Worm (Caenorhabditis elegans) whole organism, midembryonic: ENCODE measurements around the gene Y59C2A.2.
A peak's percentile ranks its signal among the peaks of the same experiment; 100 is the strongest.

Experiments
- T22C8.4 ChIP-seq: fragments of 200-800 bp; sonication (Bioruptor generic); IDR thresholded peaks from 2 replicates; pipeline ENCODE4 v1.3.6; 2022; ENCODE audit warnings: missing genetic modification characterization, missing compliant biosample characterization
- cog-1 ChIP-seq: sonication (generic microtip); optimal IDR thresholded peaks from 2 replicates; lab custom pipeline; 2016; ENCODE audit warnings: missing genetic modification characterization, missing compliant biosample characterization
- flt-1 ChIP-seq: fragments of 200-800 bp; sonication (Bioruptor generic); IDR thresholded peaks from 2 replicates; pipeline ENCODE4 v1.3.6; 2022; ENCODE audit warnings: missing genetic modification characterization, missing compliant biosample characterization
- klf-2 ChIP-seq: fragments of 200-800 bp; sonication (Bioruptor generic); conservative IDR thresholded peaks from 2 replicates; pipeline ENCODE4 v1.3.6; 2022; ENCODE audit warnings: missing genetic modification reagents, missing genetic modification characterization, missing compliant biosample characterization
- med-1 ChIP-seq: sonication (generic microtip); optimal IDR thresholded peaks from 2 replicates; lab custom pipeline; 2017; ENCODE audit warnings: missing genetic modification characterization, mild to moderate bottlenecking, missing compliant biosample characterization, antibody characterized with exemption, missing genetic modification reagents; ENCODE audit not compliant: insufficient read depth
- ref-1 ChIP-seq: fragments of 200-800 bp; sonication (Bioruptor generic); conservative IDR thresholded peaks from 2 replicates; pipeline ENCODE4 v1.3.6; 2022; ENCODE audit warnings: missing genetic modification reagents, missing genetic modification characterization, missing compliant biosample characterization
- tab-1 ChIP-seq: fragments of 200-800 bp; sonication (Bioruptor generic); IDR thresholded peaks from 2 replicates; pipeline ENCODE4 v1.3.6; 2022; ENCODE audit warnings: missing genetic modification characterization, missing compliant biosample characterization
- ztf-23 ChIP-seq: fragments of 200-800 bp; sonication (Bioruptor generic); IDR thresholded peaks from 2 replicates; pipeline ENCODE4 v1.3.6; 2022; ENCODE audit warnings: missing genetic modification reagents, missing genetic modification characterization, missing compliant biosample characterization
- ztf-29 ChIP-seq: fragments of 200-800 bp; sonication (Bioruptor generic); IDR thresholded peaks from 2 replicates; pipeline ENCODE4 v1.3.6; 2022; ENCODE audit warnings: missing genetic modification reagents, missing genetic modification characterization, missing compliant biosample characterization

The Y59C2A.2 gene

DNA sequence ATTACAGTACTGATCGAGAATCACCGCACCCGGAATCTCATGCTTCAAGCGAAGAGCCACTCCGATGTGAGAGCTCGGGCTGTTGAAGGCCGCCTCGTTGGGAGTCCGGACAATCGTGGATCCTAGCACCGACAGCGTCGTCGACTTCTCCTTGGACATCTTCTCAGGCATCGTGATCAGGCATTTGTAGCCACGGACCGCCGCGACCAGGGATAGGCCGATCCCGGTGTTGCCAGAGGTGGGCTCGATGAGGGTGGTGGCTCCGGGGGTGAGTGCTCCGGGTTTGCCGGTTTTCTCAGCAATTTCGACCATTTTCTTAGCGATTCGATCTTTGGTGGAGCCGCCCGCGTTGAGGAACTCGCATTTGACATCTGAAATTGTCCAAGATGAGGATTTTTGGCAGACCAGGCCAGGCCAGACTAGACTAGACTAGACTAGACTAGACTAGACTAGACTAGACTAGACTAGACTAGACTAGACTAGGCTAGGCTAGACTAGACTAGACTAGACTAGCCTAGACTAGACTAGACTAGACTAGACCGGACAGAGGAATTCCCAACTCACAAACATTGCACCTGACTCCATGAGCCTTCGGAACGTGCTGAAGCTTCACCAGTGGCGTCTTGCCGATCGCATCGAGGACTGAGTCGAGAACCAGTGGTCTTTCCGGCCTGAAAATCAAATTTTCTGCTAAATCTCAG is 17.4 kb upstream of the Y59C2A.2 start:
- TF ChIP-seq ztf-29 (no peak), ref-1 (no peak), ztf-23 (GFP tag; lab: Robert Waterston, UW) (no peak), tab-1 (GFP tag; lab: Robert Waterston, UW) (no peak), klf-2 (GFP tag; lab: Robert Waterston, UW) (no peak)

DNA sequence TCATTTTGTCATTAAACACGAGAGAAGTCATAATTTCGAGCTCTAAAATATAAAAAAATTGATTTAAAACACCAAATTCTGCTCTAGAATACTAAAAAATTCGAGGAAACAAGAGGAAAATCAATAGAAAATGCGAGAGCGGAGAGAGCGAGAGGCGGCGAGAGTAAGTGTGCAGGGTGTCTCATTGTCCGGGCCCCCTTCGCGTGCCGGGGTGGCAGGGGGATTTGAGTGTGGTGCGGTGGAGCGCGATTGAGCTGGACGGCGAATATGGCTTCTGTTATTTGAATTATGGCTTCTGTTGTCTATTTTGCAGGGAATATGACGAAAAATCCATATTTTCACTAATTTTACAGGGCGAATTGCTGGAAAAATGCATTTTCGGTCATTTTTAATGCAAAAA is 15.9 kb upstream of the Y59C2A.2 start, which contains the start of gene Y59C2A.3:
TSS of gene Y59C2A.3 (minus strand) at position 42 of the 400 bp plus-strand sequence.
- TF ChIP-seq ztf-23 (GFP tag; lab: Robert Waterston, UW), result peak; percentile 70; the same call in 1 of the 2 replicates
- no peak for TF ChIP-seq flt-1 (GFP tag; lab: Robert Waterston, UW)
- TF ChIP-seq tab-1 (GFP tag; lab: Robert Waterston, UW), result no peak
- peak; percentile 73 for TF ChIP-seq ztf-29
- peak; percentile 0 for TF ChIP-seq cog-1
- TF ChIP-seq T22C8.4 (GFP tag; lab: Robert Waterston, UW), result peak; percentile 49; the same call in 1 of the 2 replicates
- no peak for TF ChIP-seq klf-2 (GFP tag; lab: Robert Waterston, UW)
- no peak for TF ChIP-seq ref-1
- TF ChIP-seq med-1 (GFP tag; lab: Kevin White, UChicago), result no peak

DNA sequence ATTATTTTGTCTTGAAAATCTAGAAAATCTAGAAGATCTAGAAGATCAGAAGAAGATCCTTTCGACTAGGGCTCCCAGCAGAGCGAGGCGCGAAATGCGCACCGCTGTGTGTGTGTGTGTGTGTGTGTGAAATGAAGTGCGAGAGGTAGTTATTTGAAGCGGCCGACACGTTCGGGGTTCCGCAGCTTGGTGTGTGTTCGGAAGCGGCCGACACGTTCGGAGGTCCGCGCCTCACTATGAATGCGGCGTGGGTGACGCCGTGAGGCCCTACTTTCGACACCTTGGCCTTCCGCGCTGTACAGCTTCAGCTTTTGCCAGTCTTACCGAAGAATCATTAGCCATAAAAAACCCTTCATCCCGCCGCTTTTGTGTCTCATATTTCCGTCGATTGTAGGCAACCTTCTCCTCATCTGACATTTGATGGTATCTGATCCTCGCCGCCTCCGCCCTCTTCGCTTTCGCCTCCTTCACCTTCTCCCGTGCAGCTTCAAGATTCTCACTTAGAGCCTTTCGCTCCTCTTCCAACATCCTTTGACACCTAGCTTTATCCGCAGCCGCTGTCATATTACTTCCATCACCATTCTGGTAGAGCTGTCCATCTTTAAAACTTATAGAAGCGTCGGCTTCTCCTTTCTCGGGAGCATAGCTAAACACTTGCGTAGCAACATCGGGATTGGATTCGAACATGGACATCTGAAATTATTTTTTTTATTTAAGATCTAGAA is 13.2 kb upstream of the Y59C2A.2 start:
- TF ChIP-seq T22C8.4 (GFP tag; lab: Robert Waterston, UW), result no peak
- no peak for TF ChIP-seq cog-1
- no peak for TF ChIP-seq tab-1 (GFP tag; lab: Robert Waterston, UW)
- TF ChIP-seq flt-1 (GFP tag; lab: Robert Waterston, UW), result no peak
- no peak for TF ChIP-seq ztf-23 (GFP tag; lab: Robert Waterston, UW)
- TF ChIP-seq med-1 (GFP tag; lab: Kevin White, UChicago), result no peak
- TF ChIP-seq ztf-29, result no peak
- TF ChIP-seq ref-1, result no peak

DNA sequence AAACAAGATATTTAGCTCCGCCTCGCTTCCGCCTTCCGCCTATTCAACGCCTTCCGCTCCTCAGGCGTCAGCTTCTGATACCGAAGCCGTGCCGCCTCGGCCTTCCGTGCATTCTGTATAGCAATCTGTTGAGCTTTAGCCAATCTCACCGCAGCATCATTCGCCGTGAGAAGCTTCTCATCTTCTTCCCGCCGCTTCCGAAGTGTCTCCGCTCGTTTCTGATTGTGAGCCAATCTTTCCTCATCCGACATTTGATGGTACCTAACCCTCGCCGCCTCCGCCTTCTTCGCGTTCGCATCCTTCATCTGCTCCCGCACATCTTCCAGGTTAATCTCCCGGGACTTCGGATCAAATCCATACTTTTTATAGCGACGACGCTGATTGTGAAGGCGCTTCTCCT is 11.6 kb upstream of the Y59C2A.2 start:
- TF ChIP-seq ref-1 (no peak), klf-2 (GFP tag; lab: Robert Waterston, UW) (no peak), flt-1 (GFP tag; lab: Robert Waterston, UW) (no peak), ztf-23 (GFP tag; lab: Robert Waterston, UW) (no peak), med-1 (GFP tag; lab: Kevin White, UChicago) (no peak), T22C8.4 (GFP tag; lab: Robert Waterston, UW) (no peak), cog-1 (no peak), ztf-29 (no peak), tab-1 (GFP tag; lab: Robert Waterston, UW) (no peak)

DNA sequence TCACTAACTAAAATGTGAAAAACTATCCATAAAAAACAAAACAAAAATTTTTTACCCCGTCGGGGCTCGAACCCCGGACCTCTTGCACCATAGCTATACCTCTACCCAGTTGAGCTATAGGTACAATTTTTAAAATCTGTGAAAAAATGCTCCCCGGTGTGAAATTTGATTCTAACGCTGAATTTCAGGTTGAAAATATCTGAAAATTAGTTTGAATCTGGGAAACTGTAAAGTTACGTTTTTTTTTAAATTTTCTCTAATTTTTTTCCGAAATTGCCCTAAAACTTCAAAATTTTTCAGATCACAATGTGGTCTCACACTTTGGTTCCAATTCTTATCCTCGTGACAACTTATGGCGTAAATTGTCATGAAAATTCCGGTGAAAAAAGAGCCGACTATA is 3.9 kb upstream of the Y59C2A.2 start, which contains the start of gene Y59C2A.1:
TSS of gene Y59C2A.1 (plus strand) at position 301 of the 400 bp plus-strand sequence.
- TF ChIP-seq ref-1 (no peak), klf-2 (GFP tag; lab: Robert Waterston, UW) (no peak), tab-1 (GFP tag; lab: Robert Waterston, UW) (no peak), cog-1 (no peak), ztf-29 (no peak), T22C8.4 (GFP tag; lab: Robert Waterston, UW) (no peak), ztf-23 (GFP tag; lab: Robert Waterston, UW) (no peak), med-1 (GFP tag; lab: Kevin White, UChicago) (no peak), flt-1 (GFP tag; lab: Robert Waterston, UW) (no peak)

DNA sequence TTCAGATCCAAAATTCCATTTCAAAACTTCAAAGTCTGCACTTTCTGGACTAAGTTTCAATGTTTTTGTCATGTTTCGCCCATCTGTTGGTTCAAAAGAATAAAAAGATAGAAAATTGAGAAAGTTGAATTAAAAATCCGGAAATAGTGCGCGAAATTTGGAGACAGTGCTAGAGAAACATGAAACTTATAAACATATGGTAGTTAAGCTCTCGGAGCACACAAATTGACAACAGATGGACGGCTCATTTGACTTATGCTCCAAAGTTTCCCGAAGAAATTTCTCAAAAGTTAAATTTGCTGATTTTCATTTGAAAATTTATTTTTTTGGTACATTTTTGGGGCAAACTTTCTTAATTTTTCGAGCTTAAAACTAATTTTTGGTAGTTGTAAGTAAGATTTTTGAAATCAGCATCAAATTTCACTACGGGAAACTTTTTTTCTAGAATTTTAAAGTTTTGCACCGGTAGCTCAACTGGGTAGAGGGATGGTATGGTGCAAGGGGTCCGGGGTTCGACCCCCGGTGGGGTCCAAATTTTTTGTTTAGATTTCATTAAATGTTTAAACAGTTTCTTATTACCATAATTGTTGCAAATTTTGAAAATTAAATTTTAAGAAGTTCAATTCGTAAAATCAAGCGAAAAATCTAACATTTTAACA is 2.3 kb upstream of the Y59C2A.2 start:
- TF ChIP-seq T22C8.4 (GFP tag; lab: Robert Waterston, UW), result no peak
- TF ChIP-seq med-1 (GFP tag; lab: Kevin White, UChicago), result no peak
- TF ChIP-seq tab-1 (GFP tag; lab: Robert Waterston, UW), result no peak
- TF ChIP-seq flt-1 (GFP tag; lab: Robert Waterston, UW), result no peak
- TF ChIP-seq klf-2 (GFP tag; lab: Robert Waterston, UW), result no peak
- no peak for TF ChIP-seq ztf-29
- TF ChIP-seq cog-1, result no peak
- TF ChIP-seq ref-1, result no peak
- TF ChIP-seq ztf-23 (GFP tag; lab: Robert Waterston, UW), result no peak

DNA sequence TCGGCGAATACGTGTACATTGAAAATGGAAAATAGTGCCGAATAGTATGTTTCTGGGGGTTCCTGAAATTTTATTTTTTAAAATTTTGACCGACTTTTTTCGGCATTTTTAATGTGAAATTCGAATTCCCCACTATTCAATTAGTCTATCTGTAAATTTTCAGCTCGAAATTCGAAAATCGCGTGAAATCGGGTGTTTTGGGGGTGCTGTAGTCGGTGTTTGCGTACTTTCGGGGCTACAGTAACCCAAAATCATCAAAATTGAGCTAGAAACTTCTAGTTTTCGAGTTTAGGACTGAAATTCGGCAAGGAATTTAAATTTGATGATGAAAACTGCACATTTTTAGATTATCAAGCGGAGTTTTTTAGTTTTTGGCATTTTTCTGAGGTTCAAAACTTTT is 1.8 kb downstream of the Y59C2A.2 start:
- no peak for TF ChIP-seq klf-2 (GFP tag; lab: Robert Waterston, UW)
- TF ChIP-seq ztf-23 (GFP tag; lab: Robert Waterston, UW), result no peak
- TF ChIP-seq tab-1 (GFP tag; lab: Robert Waterston, UW), result no peak
- no peak for TF ChIP-seq med-1 (GFP tag; lab: Kevin White, UChicago)
- TF ChIP-seq ztf-29, result no peak
- TF ChIP-seq flt-1 (GFP tag; lab: Robert Waterston, UW), result no peak
- no peak for TF ChIP-seq cog-1
- TF ChIP-seq T22C8.4 (GFP tag; lab: Robert Waterston, UW), result no peak
- no peak for TF ChIP-seq ref-1

DNA sequence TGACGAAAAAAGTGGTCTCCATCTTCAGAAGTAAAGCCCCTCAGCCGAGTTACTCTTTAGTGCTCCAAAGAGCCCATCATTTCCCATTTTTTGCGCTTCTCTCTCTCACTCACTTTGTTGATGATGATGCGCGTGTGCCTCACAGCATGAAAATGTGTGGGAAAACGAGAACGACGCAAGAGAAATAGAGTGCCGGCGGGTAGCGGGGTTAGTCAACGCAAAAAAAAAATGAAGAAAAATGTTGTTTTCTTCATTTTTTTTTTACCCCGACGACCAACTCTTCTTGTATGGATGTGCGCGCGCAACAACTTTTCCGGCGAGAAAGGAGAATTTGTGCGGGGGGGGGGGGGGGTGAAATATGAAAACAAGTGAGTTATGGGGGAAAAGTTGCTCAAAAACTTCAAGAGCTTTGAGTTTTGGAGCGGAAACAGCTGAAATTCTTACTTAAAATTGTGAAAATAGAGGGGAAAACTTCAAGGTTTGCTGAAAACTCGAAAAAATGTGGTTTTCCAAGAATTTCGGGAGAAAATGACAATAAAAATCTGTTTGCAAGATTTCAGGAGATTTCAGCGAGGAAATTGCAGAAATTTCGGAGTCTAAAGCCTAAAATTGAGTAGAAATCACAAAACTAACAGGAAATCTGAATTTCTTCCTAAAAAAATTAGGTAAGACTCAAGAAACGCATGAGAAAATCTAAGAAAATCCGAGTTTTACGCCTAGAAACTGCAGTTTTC is 6.2 kb downstream of the Y59C2A.2 start, which contains the start of gene C33C12.1:
TSS of gene C33C12.1 (plus strand) at position 684 of the 734 bp plus-strand sequence.
- no peak for TF ChIP-seq ref-1
- TF ChIP-seq flt-1 (GFP tag; lab: Robert Waterston, UW), result no peak
